Worm (Caenorhabditis elegans) whole organism, L3 larva: ENCODE measurements around the gene F08F1.4.

Experiments used
- R02D3.7 ChIP-seq: fragments of 150-350 bp; optimal IDR thresholded peaks from 2 replicates; lab custom pipeline; 2014; ENCODE audit warnings: missing biosample characterization, missing genetic modification characterization
- ZK546.5 ChIP-seq: sonication (generic microtip); optimal IDR thresholded peaks from 2 replicates; lab custom pipeline; 2017; ENCODE audit warnings: missing biosample characterization, missing genetic modification characterization
- aly-2 ChIP-seq: fragments of 150-350 bp; optimal IDR thresholded peaks from 2 replicates; lab custom pipeline; 2014; ENCODE audit warnings: missing biosample characterization, missing genetic modification characterization
- ama-1 ChIP-seq: fragments of 150-350 bp; optimal IDR thresholded peaks from 2 replicates; lab custom pipeline; 2018
- ceh-16 ChIP-seq: sonication (generic microtip); optimal IDR thresholded peaks from 2 replicates; lab custom pipeline; 2017; ENCODE audit warnings: missing biosample characterization, missing genetic modification characterization
- ceh-28 ChIP-seq: fragments of 150-350 bp; optimal IDR thresholded peaks from 2 replicates; lab custom pipeline; 2014; ENCODE audit warnings: missing biosample characterization, missing genetic modification reagents, missing genetic modification characterization
- ceh-82 ChIP-seq: fragments of 150-350 bp; optimal IDR thresholded peaks from 2 replicates; lab custom pipeline; 2014; ENCODE audit warnings: missing biosample characterization, missing genetic modification characterization
- ceh-9 ChIP-seq: sonication (generic microtip); optimal IDR thresholded peaks from 2 replicates; lab custom pipeline; 2018; ENCODE audit warnings: missing biosample characterization, missing genetic modification characterization
- daf-12 ChIP-seq: fragments of 150-350 bp; optimal IDR thresholded peaks from 2 replicates; lab custom pipeline; 2014; ENCODE audit warnings: missing biosample characterization, missing genetic modification reagents, missing genetic modification characterization
- egl-27 ChIP-seq: sonication (generic microtip); optimal IDR thresholded peaks from 4 replicates; lab custom pipeline; 2017; ENCODE audit warnings: missing biosample characterization, missing genetic modification reagents, missing genetic modification characterization
- egl-5 ChIP-seq: fragments of 150-350 bp; optimal IDR thresholded peaks from 2 replicates; lab custom pipeline; 2017; ENCODE audit warnings: missing biosample characterization, missing genetic modification reagents, missing genetic modification characterization, inconsistent platforms
- elt-1 ChIP-seq: fragments of 150-350 bp; optimal IDR thresholded peaks from 2 replicates; lab custom pipeline; 2014; ENCODE audit warnings: missing biosample characterization, missing genetic modification characterization
- elt-2 ChIP-seq: sonication (generic microtip); optimal IDR thresholded peaks from 2 replicates; lab custom pipeline; 2016; ENCODE audit warnings: missing genetic modification reagents, mild to moderate bottlenecking, missing genetic modification characterization, missing compliant biosample characterization
- elt-3 ChIP-seq, 3 experiments: fragments of 150-350 bp in 1 of 3; sonication (generic microtip) in 2 of 3; optimal IDR thresholded peaks; 2 replicates in 2 of 3; 4 replicates in 1 of 3; lab custom pipeline; 2014 to 2017; ENCODE audit warnings: missing biosample characterization in 3 of 3, missing genetic modification characterization in 3 of 3
- eor-1 ChIP-seq, 2 experiments: fragments of 150-350 bp; optimal IDR thresholded peaks; 2 replicates each; lab custom pipeline; 2014 to 2018; ENCODE audit warnings: missing biosample characterization in 2 of 2, missing genetic modification characterization in 2 of 2
- fkh-10 ChIP-seq: sonication (generic microtip); optimal IDR thresholded peaks from 2 replicates; lab custom pipeline; 2017; ENCODE audit warnings: missing biosample characterization, missing genetic modification reagents, missing genetic modification characterization
- fkh-2 ChIP-seq: fragments of 150-350 bp; optimal IDR thresholded peaks from 2 replicates; lab custom pipeline; 2014; ENCODE audit warnings: missing biosample characterization, missing genetic modification reagents, missing genetic modification characterization
- fos-1 ChIP-seq: fragments of 150-350 bp; optimal IDR thresholded peaks from 2 replicates; lab custom pipeline; 2014; ENCODE audit warnings: missing biosample characterization, missing genetic modification characterization
- jun-1 ChIP-seq: fragments of 150-350 bp; optimal IDR thresholded peaks from 2 replicates; lab custom pipeline; 2014; ENCODE audit warnings: missing biosample characterization, missing genetic modification reagents, missing genetic modification characterization
- lin-15B ChIP-seq: fragments of 150-350 bp; optimal IDR thresholded peaks from 2 replicates; lab custom pipeline; 2014; ENCODE audit warnings: missing biosample characterization, missing genetic modification characterization
- lin-39 ChIP-seq: fragments of 150-350 bp; optimal IDR thresholded peaks from 2 replicates; lab custom pipeline; 2018; ENCODE audit warnings: missing biosample characterization, missing genetic modification reagents, missing genetic modification characterization
- lsy-12 ChIP-seq: sonication (generic microtip); optimal IDR thresholded peaks from 2 replicates; lab custom pipeline; 2016; ENCODE audit warnings: mild to moderate bottlenecking, missing genetic modification characterization, missing compliant biosample characterization
- mdl-1 ChIP-seq: fragments of 150-350 bp; optimal IDR thresholded peaks from 2 replicates; lab custom pipeline; 2014; ENCODE audit warnings: missing biosample characterization, missing genetic modification characterization
- mml-1 ChIP-seq: fragments of 150-350 bp; sonication (generic microtip); optimal IDR thresholded peaks from 3 replicates; lab custom pipeline; 2014; ENCODE audit warnings: missing biosample characterization, missing genetic modification characterization
- nfya-1 ChIP-seq: sonication (generic microtip); optimal IDR thresholded peaks from 2 replicates; lab custom pipeline; 2017; ENCODE audit warnings: missing genetic modification characterization, mild to moderate bottlenecking, missing compliant biosample characterization, antibody characterized with exemption, moderate library complexity; ENCODE audit not compliant: insufficient read depth
- nhr-11 ChIP-seq: fragments of 150-350 bp; optimal IDR thresholded peaks from 2 replicates; lab custom pipeline; 2014; ENCODE audit warnings: missing biosample characterization, missing genetic modification characterization
- nhr-12 ChIP-seq: fragments of 150-350 bp; optimal IDR thresholded peaks from 2 replicates; lab custom pipeline; 2014; ENCODE audit warnings: missing biosample characterization, missing genetic modification characterization
- nhr-237 ChIP-seq: fragments of 150-350 bp; optimal IDR thresholded peaks from 2 replicates; lab custom pipeline; 2014; ENCODE audit warnings: missing biosample characterization, missing genetic modification characterization
- nhr-28 ChIP-seq: fragments of 150-350 bp; optimal IDR thresholded peaks from 2 replicates; lab custom pipeline; 2014; ENCODE audit warnings: missing biosample characterization, missing genetic modification characterization
- nhr-43 ChIP-seq: sonication (generic microtip); optimal IDR thresholded peaks from 2 replicates; lab custom pipeline; 2016; ENCODE audit warnings: mild to moderate bottlenecking, missing genetic modification characterization, missing compliant biosample characterization; ENCODE audit not compliant: poor library complexity, severe bottlenecking
- nhr-67 ChIP-seq: fragments of 150-350 bp; optimal IDR thresholded peaks from 2 replicates; lab custom pipeline; 2014; ENCODE audit warnings: missing biosample characterization, missing genetic modification characterization
- nhr-77 ChIP-seq: fragments of 150-350 bp; optimal IDR thresholded peaks from 2 replicates; lab custom pipeline; 2014; ENCODE audit warnings: missing biosample characterization, missing genetic modification characterization
- pha-4 ChIP-seq: fragments of 150-350 bp; optimal IDR thresholded peaks from 2 replicates; lab custom pipeline; 2014; ENCODE audit warnings: missing biosample characterization, missing genetic modification reagents, missing genetic modification characterization
- pqm-1 ChIP-seq: fragments of 150-350 bp; optimal IDR thresholded peaks from 2 replicates; lab custom pipeline; 2017; ENCODE audit warnings: missing biosample characterization, missing genetic modification characterization, inconsistent platforms
- sea-2 ChIP-seq: fragments of 150-350 bp; sonication (generic microtip); optimal IDR thresholded peaks from 4 replicates; lab custom pipeline; 2014; ENCODE audit warnings: missing biosample characterization, missing genetic modification reagents, missing genetic modification characterization
- skn-1 ChIP-seq: fragments of 150-350 bp; optimal IDR thresholded peaks from 2 replicates; lab custom pipeline; 2014; ENCODE audit warnings: missing biosample characterization, missing genetic modification characterization
- snpc-4 ChIP-seq: fragments of 150-350 bp; optimal IDR thresholded peaks from 2 replicates; lab custom pipeline; 2014; ENCODE audit warnings: missing biosample characterization, missing genetic modification characterization
- unc-39 ChIP-seq: sonication (generic microtip); optimal IDR thresholded peaks from 4 replicates; lab custom pipeline; 2017; ENCODE audit warnings: missing biosample characterization, missing genetic modification characterization
- unc-62 ChIP-seq: fragments of 150-350 bp; sonication (generic microtip); optimal IDR thresholded peaks from 4 replicates; lab custom pipeline; 2014; ENCODE audit warnings: missing biosample characterization, missing genetic modification reagents, missing genetic modification characterization
- zag-1 ChIP-seq: fragments of 150-350 bp; optimal IDR thresholded peaks from 2 replicates; lab custom pipeline; 2014; ENCODE audit warnings: missing biosample characterization, missing genetic modification characterization
- ztf-11 ChIP-seq: fragments of 150-350 bp; optimal IDR thresholded peaks from 2 replicates; lab custom pipeline; 2014; ENCODE audit warnings: missing biosample characterization, missing genetic modification characterization
- ztf-4 ChIP-seq: fragments of 150-350 bp; optimal IDR thresholded peaks from 2 replicates; lab custom pipeline; 2014; ENCODE audit warnings: missing biosample characterization, missing genetic modification characterization

F08F1.4 gene

ce11 chrX:8390508-8390907 lies 22.7 kb upstream of the F08F1.4 start:
- peak; percentile 81 for TF ChIP-seq lin-39 (tag; lab: Kevin White, UChicago)
- no peak for TF ChIP-seq pha-4 (tag; lab: Kevin White, UChicago)
- TF ChIP-seq lin-15B (tag; lab: Kevin White, UChicago), result no peak
- TF ChIP-seq eor-1 (tag; optimal IDR thresholded peaks at IDR 0.05; lab: Kevin White, UChicago), result no peak
- TF ChIP-seq zag-1 (tag; lab: Kevin White, UChicago), result no peak

ce11 chrX:8391505-8391904 lies 21.7 kb upstream of the F08F1.4 start:
- TF ChIP-seq nhr-28 (tag; lab: Kevin White, UChicago), result no peak
- TF ChIP-seq pha-4 (tag; lab: Kevin White, UChicago), result no peak
- TF ChIP-seq lin-15B (tag; lab: Kevin White, UChicago), result no peak
- no peak for TF ChIP-seq nhr-43 (tag; lab: Kevin White, UChicago)
- no peak for TF ChIP-seq jun-1
- TF ChIP-seq ceh-82, result no peak
- TF ChIP-seq eor-1 (tag; optimal IDR thresholded peaks at IDR 0.05; lab: Kevin White, UChicago), result no peak
- TF ChIP-seq nhr-237 (tag; lab: Kevin White, UChicago), result no peak

DNA sequence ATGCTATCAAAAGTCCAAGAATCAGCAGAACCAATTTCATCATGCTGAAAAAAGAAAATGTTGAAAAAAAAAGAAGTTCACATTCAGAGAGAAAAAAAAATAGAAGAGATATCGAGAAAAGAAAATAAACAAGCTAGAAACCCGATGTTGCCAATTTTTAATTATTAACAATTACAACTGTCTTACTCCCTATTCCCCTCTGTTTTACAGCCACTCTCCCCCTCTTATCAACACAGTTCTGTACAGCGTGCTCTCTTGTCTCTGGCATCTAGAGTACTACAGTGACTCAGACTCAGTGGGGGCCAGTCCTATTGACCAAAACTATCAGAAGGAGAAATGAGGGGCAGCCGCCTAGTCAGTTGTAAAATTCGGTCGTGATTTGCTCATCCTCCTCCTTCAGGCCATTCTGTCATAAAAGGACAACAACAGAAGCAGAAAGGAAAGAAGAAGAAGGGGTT lies 20.7 kb upstream of the F08F1.4 start, which contains the start of gene wrk-1:
wrk-1 (minus strand) TSS at position 51 of the 458 bp plus-strand sequence.
- peak; percentile 17 for TF ChIP-seq elt-2 (tag; lab: Kevin White, UChicago)
- TF ChIP-seq pqm-1 (tag; lab: Kevin White, UChicago), result peak; percentile 54
- TF ChIP-seq ztf-4 (tag; lab: Kevin White, UChicago), result no peak

- TF ChIP-seq fkh-2 (tag; lab: Kevin White, UChicago), result no peak
- TF ChIP-seq daf-12 (tag; lab: Kevin White, UChicago), result no peak
- no peak for TF ChIP-seq ztf-11
- TF ChIP-seq ceh-16, result no peak
- TF ChIP-seq lsy-12 (tag; lab: Kevin White, UChicago), result no peak
- TF ChIP-seq mdl-1 (tag; lab: Kevin White, UChicago), result no peak
- TF ChIP-seq ztf-4 (tag; lab: Kevin White, UChicago), result no peak
- TF ChIP-seq ceh-9 (tag; lab: Kevin White, UChicago), result no peak
- TF ChIP-seq R02D3.7, result no peak
- no peak for TF ChIP-seq fkh-10
- TF ChIP-seq ceh-28 (tag; lab: Kevin White, UChicago), result no peak
- no peak for TF ChIP-seq aly-2
- no peak for TF ChIP-seq ceh-82
- TF ChIP-seq lin-15B (tag; lab: Kevin White, UChicago), result no peak
- TF ChIP-seq nfya-1 (tag; lab: Kevin White, UChicago), result no peak
- no peak for TF ChIP-seq egl-5
- no peak for TF ChIP-seq sea-2 (GFP tag; lab: Kevin White, UChicago)
- no peak for TF ChIP-seq elt-3 (tag; optimal IDR thresholded peaks at IDR 0.05; lab: Kevin White, UChicago)
Observed at ce11 chrX:8394279-8394678, 19.0 kb upstream of the F08F1.4 start.

DNA sequence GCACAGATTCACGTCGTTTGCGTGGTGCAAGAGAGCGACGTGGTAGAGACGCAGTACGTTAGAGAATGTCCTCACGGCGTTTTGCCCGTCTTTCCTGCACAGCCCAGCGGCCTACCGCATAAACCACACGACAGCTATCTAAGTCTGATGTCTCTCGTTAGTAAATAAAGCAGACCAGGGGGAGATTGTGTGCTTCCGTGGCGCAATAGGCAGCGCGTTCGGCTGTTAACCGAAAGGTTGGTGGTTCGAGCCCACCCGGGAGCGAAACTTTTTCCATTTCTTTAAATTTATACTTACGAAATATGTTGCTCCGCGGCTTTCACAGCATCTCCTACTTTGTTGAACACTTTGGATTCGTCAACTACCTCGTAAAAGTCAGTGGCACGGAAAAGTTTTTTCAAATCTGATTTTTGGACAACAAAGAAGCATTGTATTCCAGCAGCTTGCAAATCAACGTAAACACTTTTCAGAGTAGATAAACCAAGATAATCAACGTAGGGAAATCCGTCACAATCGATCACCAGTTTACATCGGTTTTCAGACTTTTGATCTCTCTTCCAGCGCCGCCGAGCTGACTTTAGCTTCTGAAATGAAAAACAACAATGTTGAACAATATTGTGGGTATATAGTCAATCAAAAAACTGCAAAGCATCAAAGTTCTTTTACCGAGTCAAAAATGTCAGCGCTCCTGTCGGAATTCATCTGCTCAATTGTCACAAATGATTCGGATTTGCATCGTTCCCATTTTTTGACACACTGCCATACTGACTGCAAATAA lies 8.7 kb upstream of the F08F1.4 start:
- TF ChIP-seq nhr-77 (tag; lab: Kevin White, UChicago), result peak; percentile 79
- peak; percentile 10 for TF ChIP-seq elt-1
- TF ChIP-seq ceh-16, result no peak
- peak; percentile 48 for TF ChIP-seq unc-62
- no peak for TF ChIP-seq snpc-4 (tag; lab: Kevin White, UChicago)
- TF ChIP-seq elt-3 (tag; optimal IDR thresholded peaks at IDR 0.05; lab: Kevin White, UChicago), result peak in 1 of 3 experiments; percentile 86
- peak; percentile 47 for TF ChIP-seq pqm-1 (tag; lab: Kevin White, UChicago)
- no peak for TF ChIP-seq nhr-28 (tag; lab: Kevin White, UChicago)
- TF ChIP-seq pha-4 (tag; lab: Kevin White, UChicago), result peak; percentile 84
- TF ChIP-seq nfya-1 (tag; lab: Kevin White, UChicago), result peak; percentile 79
- TF ChIP-seq eor-1 (tag; optimal IDR thresholded peaks at IDR 0.05; lab: Kevin White, UChicago), result no peak
- no peak for TF ChIP-seq nhr-67 (tag; lab: Kevin White, UChicago)
- peak; percentile 26 for TF ChIP-seq fos-1 (tag; lab: Kevin White, UChicago)
- TF ChIP-seq R02D3.7, result peak; percentile 60
- no peak for TF ChIP-seq unc-39 (tag; lab: Kevin White, UChicago)
- TF ChIP-seq ZK546.5, result no peak
- TF ChIP-seq daf-12 (tag; lab: Kevin White, UChicago), result no peak
- no peak for TF ChIP-seq ceh-9 (tag; lab: Kevin White, UChicago)
- TF ChIP-seq ama-1 (lab: Kevin White, UChicago), result peak; percentile 20
- TF ChIP-seq sea-2 (GFP tag; lab: Kevin White, UChicago), result peak; percentile 81
- TF ChIP-seq ceh-82, result peak; percentile 79
- TF ChIP-seq ztf-11, result no peak
- peak; percentile 61 for TF ChIP-seq egl-27
- no peak for TF ChIP-seq fkh-2 (tag; lab: Kevin White, UChicago)
- TF ChIP-seq skn-1 (tag; lab: Kevin White, UChicago), result peak; percentile 94
- TF ChIP-seq mml-1 (tag; lab: Kevin White, UChicago), result no peak
- peak; percentile 20 for TF ChIP-seq zag-1 (tag; lab: Kevin White, UChicago)
- TF ChIP-seq nhr-11 (tag; lab: Kevin White, UChicago), result peak; percentile 46
- no peak for TF ChIP-seq nhr-12 (tag; lab: Kevin White, UChicago)
